Fruit fly (Drosophila melanogaster) whole organism, pupa: ENCODE results near the gene ida.

Experiments
- CG10348 ChIP-seq: fragments of 200-800 bp; sonication (Bioruptor generic); IDR thresholded peaks from 2 replicates; pipeline ENCODE4 v1.3.6; 2022; ENCODE audit warnings: missing biosample characterization, missing genetic modification characterization
- CG13204 ChIP-seq: fragments of 200-800 bp; sonication (Bioruptor generic); optimal IDR thresholded peaks from 2 replicates; lab custom pipeline; 2018; ENCODE audit warnings: missing biosample characterization, mild to moderate bottlenecking, missing genetic modification characterization, moderate library complexity
- CG34367 ChIP-seq: fragments of 200-800 bp; sonication (Bioruptor generic); optimal IDR thresholded peaks from 2 replicates; lab custom pipeline; 2018; ENCODE audit warnings: missing biosample characterization, mild to moderate bottlenecking, missing genetic modification characterization
- CG8301 ChIP-seq: fragments of 200-800 bp; sonication (Bioruptor generic); optimal IDR thresholded peaks from 2 replicates; lab custom pipeline; 2018; ENCODE audit warnings: missing biosample characterization, mild to moderate bottlenecking, missing genetic modification characterization
- D1 ChIP-seq: fragments of 200-800 bp; sonication (Bioruptor generic); optimal IDR thresholded peaks from 2 replicates; lab custom pipeline; 2018; ENCODE audit warnings: missing biosample characterization, mild to moderate bottlenecking, missing genetic modification characterization, moderate library complexity
- EcR ChIP-seq: fragments of 200-800 bp; sonication (Bioruptor generic); optimal IDR thresholded peaks from 3 replicates; lab custom pipeline; 2019; ENCODE audit warnings: missing biosample characterization, missing genetic modification characterization, mild to moderate bottlenecking, moderate library complexity, missing genetic modification reagents
- Pif1A ChIP-seq: fragments of 200-800 bp; sonication (Bioruptor generic); optimal IDR thresholded peaks from 3 replicates; lab custom pipeline; 2016; ENCODE audit warnings: missing biosample characterization, missing genetic modification characterization
- Snoo ChIP-seq: fragments of 200-800 bp; sonication (Bioruptor generic); optimal IDR thresholded peaks from 3 replicates; lab custom pipeline; 2017; ENCODE audit warnings: missing biosample characterization, mild to moderate bottlenecking, missing genetic modification characterization, inconsistent platforms
- rn ChIP-seq: fragments of 200-800 bp; sonication (Bioruptor generic); IDR thresholded peaks from 2 replicates; pipeline ENCODE4 v1.3.6; 2022; ENCODE audit warnings: missing biosample characterization, missing genetic modification characterization

- TF ChIP-seq Pif1A (no peak), EcR (GFP tag; lab: Kevin White, UChicago) (peak; percentile 25), D1 (no peak), CG34367 (tag; lab: Kevin White, UChicago) (no peak), CG10348 (GFP tag; lab: Robert Waterston, UW) (no peak), rn (no peak), CG8301 (tag; lab: Kevin White, UChicago) (no peak), Snoo (tag; lab: Kevin White, UChicago) (peak; percentile 5), CG13204 (GFP tag; lab: Kevin White, UChicago) (no peak)
Measured at dm6 chr3L:3942241-3943028, 37.3 kb downstream of the ida start, which contains the start of the genes CG10863 and CG14982.
